Worm (Caenorhabditis elegans): ENCODE measurements around the gene nhr-3.
A peak's percentile ranks its signal among the peaks of the same experiment; 100 is the strongest.

The nhr-3 gene

ce11 chrX:14593206-14593605 is 34.9 kb downstream of the nhr-3 start:
- TF ChIP-seq nhr-47 (tag; optimal IDR thresholded peaks at IDR 0.05) (no peak), lin-14 (GFP tag; optimal IDR thresholded peaks at IDR 0.05) (peak; percentile 70), tbx-2 (tag; optimal IDR thresholded peaks at IDR 0.05) (no peak), dsc-1 (tag; optimal IDR thresholded peaks at IDR 0.05) (peak; percentile 90), fkh-4 (tag; optimal IDR thresholded peaks at IDR 0.05; ENCODE audit: borderline replicate concordance) (peak; percentile 36), fkh-10 (GFP tag; optimal IDR thresholded peaks at IDR 0.05) (peak; percentile 91), nhr-71 (tag; optimal IDR thresholded peaks at IDR 0.05) (peak; percentile 2)

ce11 chrX:14594825-14595224 is 36.5 kb downstream of the nhr-3 start, which contains the start of gene C44H4.8:
C44H4.8 (plus strand) TSS chrX:14595125.
- TF ChIP-seq elt-3 (tag; optimal IDR thresholded peaks at IDR 0.05) (no peak), Y116A8C.19 (tag; optimal IDR thresholded peaks at IDR 0.05; ENCODE audit: borderline replicate concordance) (no peak), ceh-90 (tag; optimal IDR thresholded peaks at IDR 0.05) (no peak), nhr-76 (tag; optimal IDR thresholded peaks at IDR 0.05) (no peak), tlp-1 (tag; optimal IDR thresholded peaks at IDR 0.05) (no peak), mep-1 (tag; optimal IDR thresholded peaks at IDR 0.05) (no peak), jun-1 (tag; optimal IDR thresholded peaks at IDR 0.05) (no peak), nhr-11 (tag; optimal IDR thresholded peaks at IDR 0.05) (no peak), nhr-20 (tag; optimal IDR thresholded peaks at IDR 0.05) (no peak), lsy-2 (tag; optimal IDR thresholded peaks at IDR 0.05) (no peak), ceh-8 (GFP tag; optimal IDR thresholded peaks at IDR 0.05) (no peak), egl-27 (tag; optimal IDR thresholded peaks at IDR 0.05) (no peak), skn-1 (tag; optimal IDR thresholded peaks at IDR 0.05) (no peak), aha-1 (tag; optimal IDR thresholded peaks at IDR 0.05) (no peak), isw-1 (GFP tag; IDR thresholded peaks at IDR 0.05) (no peak), efl-1 (optimal IDR thresholded peaks at IDR 0.05) (no peak), efl-1 (GFP tag; optimal IDR thresholded peaks at IDR 0.05 in 1 of 2) (no peak), lin-39 (tag; optimal IDR thresholded peaks at IDR 0.05) (no peak), mdl-1 (tag; optimal IDR thresholded peaks at IDR 0.05) (no peak), mab-9 (GFP tag; IDR thresholded peaks at IDR 0.05) (no peak), elt-2 (tag; optimal IDR thresholded peaks at IDR 0.05) (no peak)

- no peak for TF ChIP-seq lin-14 (GFP tag; optimal IDR thresholded peaks at IDR 0.05)
- TF ChIP-seq unc-98 (GFP tag; IDR thresholded peaks at IDR 0.05): no peak
Measured at ce11 chrX:14599245-14599644, 40.9 kb downstream of the nhr-3 start, which contains the start of gene C44H4.6. C44H4.6 (minus strand) TSS chrX:14599345.

ce11 chrX:14602676-14603075 is 44.4 kb downstream of the nhr-3 start, which contains the start of gene eor-2:
eor-2 (plus strand) TSS chrX:14603017.
- TF ChIP-seq lin-35 (GFP tag; optimal IDR thresholded peaks at IDR 0.05): peak; percentile 47 to 81
- peak; percentile 96 for TF ChIP-seq lin-14 (GFP tag; optimal IDR thresholded peaks at IDR 0.05)
- TF ChIP-seq fkh-10 (GFP tag; optimal IDR thresholded peaks at IDR 0.05): peak; percentile 1
- TF ChIP-seq dpl-1 (GFP tag; optimal IDR thresholded peaks at IDR 0.05): peak; percentile 29 to 50 (median 41)
- peak; percentile 47 to 65 for TF ChIP-seq lsy-2 (tag; optimal IDR thresholded peaks at IDR 0.05)
- no peak for TF ChIP-seq ama-1 (optimal IDR thresholded peaks at IDR 0.05)
- TF ChIP-seq elt-3 (tag; optimal IDR thresholded peaks at IDR 0.05): peak in 2 of 6 experiments; percentile 62 to 77
- TF ChIP-seq unc-30 (tag; optimal IDR thresholded peaks at IDR 0.05): no peak
- peak in 2 of 3 experiments; percentile 40 to 81 for TF ChIP-seq ceh-82 (tag; optimal IDR thresholded peaks at IDR 0.05)
- TF ChIP-seq unc-130 (tag; optimal IDR thresholded peaks at IDR 0.05): peak; percentile 75
- TF ChIP-seq nhr-47 (tag; optimal IDR thresholded peaks at IDR 0.05): peak; percentile 71
- no peak for TF ChIP-seq C34B4.2 (tag; optimal IDR thresholded peaks at IDR 0.05)
- TF ChIP-seq ztf-4 (tag; optimal IDR thresholded peaks at IDR 0.05): peak; percentile 65
- TF ChIP-seq efl-1 (optimal IDR thresholded peaks at IDR 0.05): peak; percentile 24 to 49
- TF ChIP-seq efl-1 (GFP tag; optimal IDR thresholded peaks at IDR 0.05 in 1 of 2): peak; percentile 40 to 93
- TF ChIP-seq snpc-4 (tag; optimal IDR thresholded peaks at IDR 0.05): peak; percentile 69
- TF ChIP-seq irx-1 (tag; optimal IDR thresholded peaks at IDR 0.05): peak; percentile 23
- peak; percentile 5; the same call in 1 of the 2 replicates for TF ChIP-seq isw-1 (GFP tag; IDR thresholded peaks at IDR 0.05)
- TF ChIP-seq elt-2 (tag; optimal IDR thresholded peaks at IDR 0.05): peak; percentile 47
- TF ChIP-seq mep-1 (tag; optimal IDR thresholded peaks at IDR 0.05): peak; percentile 86
- peak; percentile 79 for TF ChIP-seq nhr-20 (tag; optimal IDR thresholded peaks at IDR 0.05)
- peak; percentile 42 for TF ChIP-seq dsc-1 (tag; optimal IDR thresholded peaks at IDR 0.05)
- TF ChIP-seq sox-4 (tag; optimal IDR thresholded peaks at IDR 0.05): no peak
- peak; percentile 4 for TF ChIP-seq lin-15B (tag; optimal IDR thresholded peaks at IDR 0.05)
- peak; percentile 68 for TF ChIP-seq swsn-7 (tag; optimal IDR thresholded peaks at IDR 0.05)
- TF ChIP-seq fkh-8 (tag; optimal IDR thresholded peaks at IDR 0.05): peak; percentile 13
- peak; percentile 61 for TF ChIP-seq unc-86 (tag; optimal IDR thresholded peaks at IDR 0.05)
- TF ChIP-seq C04F5.9 (tag; optimal IDR thresholded peaks at IDR 0.05): no peak
- no peak for TF ChIP-seq nhr-11 (tag; optimal IDR thresholded peaks at IDR 0.05)
- TF ChIP-seq lin-13 (GFP tag; optimal IDR thresholded peaks at IDR 0.05): peak; percentile 10
- TF ChIP-seq blmp-1 (tag; optimal IDR thresholded peaks at IDR 0.05): peak; percentile 78
